Fruit fly (Drosophila melanogaster) whole organism: ENCODE data around the gene salm.

Experiments
- CG8478 ChIP-seq: fragments of >200 bp; optimal IDR thresholded peaks from 2 replicates; lab custom pipeline; 2018; ENCODE audit warnings: inconsistent platforms
- pan ChIP-seq: fragments of >200 bp; optimal IDR thresholded peaks from 2 replicates; lab custom pipeline; 2017
- psq ChIP-seq: fragments of >200 bp; optimal IDR thresholded peaks from 2 replicates; lab custom pipeline; 2017
- usp ChIP-seq: fragments of >200 bp; optimal IDR thresholded peaks from 2 replicates; lab custom pipeline; 2017; ENCODE audit warnings: missing biosample characterization, missing genetic modification characterization, mixed read lengths

DNA sequence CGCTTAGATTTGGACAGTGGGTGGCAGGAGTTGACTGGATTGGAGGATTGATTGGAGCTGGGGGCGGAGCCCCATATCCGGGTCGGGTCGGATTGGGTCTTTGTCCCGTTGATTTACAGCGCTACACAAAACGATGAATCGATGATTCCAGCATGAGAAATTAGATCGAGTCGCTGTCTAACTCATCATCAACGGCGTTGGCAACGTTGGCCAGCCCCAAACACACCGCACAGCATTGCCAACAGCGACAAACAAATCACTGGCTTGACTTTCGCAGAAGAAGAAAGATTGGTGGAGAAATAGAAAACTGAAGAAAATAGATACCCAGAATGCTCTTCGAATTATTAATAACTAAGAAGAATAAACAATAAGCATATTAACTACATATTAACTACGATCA is 15.9 kb downstream of the salm start:
- TF ChIP-seq psq (lab: Kevin White, UChicago): no peak
- no peak for TF ChIP-seq pan
- TF ChIP-seq CG8478 (lab: Kevin White, UChicago): no peak
- no peak for TF ChIP-seq usp (GFP tag; lab: Kevin White, UChicago)
